Worm (Caenorhabditis elegans) whole organism, L2 larva: ENCODE measurements around the gene F09A5.2.

ENCODE experiments used
- C34F6.9 ChIP-seq: fragments of 150-350 bp; optimal IDR thresholded peaks from 2 replicates; lab custom pipeline; 2014; ENCODE audit warnings: missing biosample characterization, missing genetic modification characterization
- F13H6.1 ChIP-seq: sonication (generic microtip); optimal IDR thresholded peaks from 2 replicates; lab custom pipeline; 2016; ENCODE audit warnings: missing genetic modification characterization, missing compliant biosample characterization
- R02D3.7 ChIP-seq: fragments of 150-350 bp; optimal IDR thresholded peaks from 2 replicates; lab custom pipeline; 2014; ENCODE audit warnings: missing biosample characterization, missing genetic modification characterization
- Y55F3AM.14 ChIP-seq: fragments of 200-800 bp; sonication (Bioruptor generic); optimal IDR thresholded peaks from 2 replicates; lab custom pipeline; 2018; ENCODE audit warnings: mild to moderate bottlenecking, missing genetic modification characterization, missing compliant biosample characterization
- ZK546.5 ChIP-seq: sonication (generic microtip); optimal IDR thresholded peaks from 2 replicates; lab custom pipeline; 2017; ENCODE audit warnings: missing biosample characterization, missing genetic modification characterization
- aly-2 ChIP-seq: fragments of 150-350 bp; optimal IDR thresholded peaks from 2 replicates; lab custom pipeline; 2014; ENCODE audit warnings: missing biosample characterization, missing genetic modification characterization
- ceh-82 ChIP-seq: fragments of 150-350 bp; optimal IDR thresholded peaks from 2 replicates; lab custom pipeline; 2014; ENCODE audit warnings: missing biosample characterization, missing genetic modification characterization
- crh-2 ChIP-seq: sonication (generic microtip); optimal IDR thresholded peaks from 2 replicates; lab custom pipeline; 2017; ENCODE audit warnings: missing biosample characterization, missing genetic modification characterization
- egl-27 ChIP-seq: sonication (generic microtip); optimal IDR thresholded peaks from 3 replicates; lab custom pipeline; 2017; ENCODE audit warnings: missing biosample characterization, missing genetic modification reagents, missing genetic modification characterization
- elt-1 ChIP-seq: fragments of 150-350 bp; optimal IDR thresholded peaks from 2 replicates; lab custom pipeline; 2014; ENCODE audit warnings: missing biosample characterization, missing genetic modification characterization
- elt-3 ChIP-seq: sonication (generic microtip); optimal IDR thresholded peaks from 2 replicates; lab custom pipeline; 2017; ENCODE audit warnings: missing biosample characterization, missing genetic modification characterization
- fos-1 ChIP-seq: fragments of 150-350 bp; optimal IDR thresholded peaks from 2 replicates; lab custom pipeline; 2014; ENCODE audit warnings: missing biosample characterization, missing genetic modification characterization
- gmeb-1 ChIP-seq: fragments of 150-350 bp; optimal IDR thresholded peaks from 2 replicates; lab custom pipeline; 2014; ENCODE audit warnings: missing biosample characterization, missing genetic modification characterization
- lin-39 ChIP-seq: fragments of 150-350 bp; optimal IDR thresholded peaks from 2 replicates; lab custom pipeline; 2014; ENCODE audit warnings: missing biosample characterization, missing genetic modification reagents, missing genetic modification characterization
- lsy-2 ChIP-seq, 2 experiments: fragments of 150-350 bp in 1 of 2; sonication (generic microtip) in 1 of 2; optimal IDR thresholded peaks; 2 replicates each; lab custom pipeline; 2014 to 2017; ENCODE audit warnings: missing biosample characterization in 2 of 2, missing genetic modification characterization in 2 of 2
- mab-5 ChIP-seq: fragments of 150-350 bp; optimal IDR thresholded peaks from 2 replicates; lab custom pipeline; 2014; ENCODE audit warnings: missing biosample characterization, missing genetic modification characterization
- mbf-1 ChIP-seq: sonication (generic microtip); optimal IDR thresholded peaks from 2 replicates; lab custom pipeline; 2017; ENCODE audit warnings: missing biosample characterization, missing genetic modification characterization
- mdl-1 ChIP-seq, 2 experiments: fragments of 150-350 bp in 1 of 2; sonication (generic microtip) in 1 of 2; optimal IDR thresholded peaks; 2 replicates each; lab custom pipeline; 2017; ENCODE audit warnings: missing biosample characterization in 2 of 2, missing genetic modification characterization in 2 of 2
- nhr-10 ChIP-seq: sonication (generic microtip); optimal IDR thresholded peaks from 2 replicates; lab custom pipeline; 2017; ENCODE audit warnings: missing biosample characterization, missing genetic modification characterization
- nhr-11 ChIP-seq: fragments of 150-350 bp; optimal IDR thresholded peaks from 2 replicates; lab custom pipeline; 2014; ENCODE audit warnings: missing biosample characterization, missing genetic modification characterization
- nhr-12 ChIP-seq: fragments of 150-350 bp; optimal IDR thresholded peaks from 2 replicates; lab custom pipeline; 2014; ENCODE audit warnings: missing biosample characterization, missing genetic modification characterization
- nhr-129 ChIP-seq: fragments of 150-350 bp; optimal IDR thresholded peaks from 2 replicates; lab custom pipeline; 2014; ENCODE audit warnings: missing biosample characterization, missing genetic modification characterization
- nhr-23 ChIP-seq: fragments of 150-350 bp; optimal IDR thresholded peaks from 2 replicates; lab custom pipeline; 2014; ENCODE audit warnings: missing biosample characterization, missing genetic modification reagents, missing genetic modification characterization
- nhr-25 ChIP-seq: fragments of 150-350 bp; sonication (generic microtip); optimal IDR thresholded peaks from 3 replicates; lab custom pipeline; 2014; ENCODE audit warnings: missing biosample characterization, missing genetic modification characterization
- peb-1 ChIP-seq: fragments of 150-350 bp; optimal IDR thresholded peaks from 2 replicates; lab custom pipeline; 2014; ENCODE audit warnings: missing biosample characterization, missing genetic modification characterization
- sem-4 ChIP-seq: fragments of 150-350 bp; optimal IDR thresholded peaks from 2 replicates; lab custom pipeline; 2014; ENCODE audit warnings: missing biosample characterization, missing genetic modification reagents, missing genetic modification characterization
- skn-1 ChIP-seq: sonication (generic microtip); optimal IDR thresholded peaks from 2 replicates; lab custom pipeline; 2017; ENCODE audit warnings: missing biosample characterization, missing genetic modification characterization
- sma-3 ChIP-seq: sonication (generic microtip); optimal IDR thresholded peaks from 2 replicates; lab custom pipeline; 2016; ENCODE audit warnings: missing genetic modification reagents, missing genetic modification characterization, missing compliant biosample characterization
- sma-9 ChIP-seq, 2 experiments: fragments of 150-350 bp in 1 of 2; sonication (generic microtip) in 1 of 2; optimal IDR thresholded peaks; 2 replicates each; lab custom pipeline; 2014 to 2016; ENCODE audit warnings: missing genetic modification characterization in 2 of 2, mild to moderate bottlenecking in 1 of 2, missing biosample characterization in 1 of 2, missing compliant biosample characterization in 1 of 2, missing genetic modification reagents in 1 of 2, moderate library complexity in 1 of 2
- unc-55 ChIP-seq: fragments of 150-350 bp; sonication (generic microtip); optimal IDR thresholded peaks from 3 replicates; lab custom pipeline; 2014; ENCODE audit warnings: missing biosample characterization, missing genetic modification reagents, missing genetic modification characterization
- ztf-11 ChIP-seq: sonication (generic microtip); optimal IDR thresholded peaks from 2 replicates; lab custom pipeline; 2017; ENCODE audit warnings: missing biosample characterization, missing genetic modification characterization
- ztf-4 ChIP-seq: fragments of 150-350 bp; optimal IDR thresholded peaks from 2 replicates; lab custom pipeline; 2014; ENCODE audit warnings: missing biosample characterization, missing genetic modification characterization

F09A5.2 gene

ce11 chrX:13157112-13157768 lies 22.3 kb downstream of the F09A5.2 start:
- TF ChIP-seq nhr-10 (tag; lab: Kevin White, UChicago) = no peak
- TF ChIP-seq nhr-25 (tag; lab: Kevin White, UChicago) = peak; percentile 5
- peak; percentile 46 for TF ChIP-seq nhr-129 (tag; lab: Kevin White, UChicago)

ce11 chrX:13158487-13158886 lies 23.6 kb downstream of the F09A5.2 start:
- TF ChIP-seq sem-4 (tag; lab: Kevin White, UChicago) (no peak), elt-1 (tag; lab: Kevin White, UChicago) (no peak), unc-55 (peak; percentile 38), R02D3.7 (tag; lab: Kevin White, UChicago) (no peak)

DNA sequence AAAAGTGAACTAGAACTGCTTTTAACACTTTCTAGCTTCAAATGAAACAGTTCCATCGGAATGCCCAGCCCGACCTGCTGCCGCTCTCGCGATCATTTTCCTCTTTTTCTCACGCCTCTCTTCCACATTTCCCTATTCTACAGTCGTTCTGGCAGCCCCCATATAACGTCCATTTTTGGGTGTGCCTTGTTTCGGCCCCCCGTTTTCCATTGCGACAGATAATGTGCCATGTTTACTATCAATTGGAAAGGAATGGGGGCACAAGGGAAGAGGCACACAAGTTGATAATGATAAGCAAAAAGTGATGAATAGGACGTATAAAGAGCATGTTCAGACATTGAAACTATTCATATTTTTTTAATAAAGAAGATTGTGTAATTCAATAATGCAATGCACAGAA lies 24.1 kb downstream of the F09A5.2 start:
- TF ChIP-seq nhr-23 (tag; lab: Kevin White, UChicago) (no peak), ceh-82 (tag; lab: Kevin White, UChicago) (no peak), C34F6.9 (tag; lab: Kevin White, UChicago) (no peak), F13H6.1 (tag; lab: Kevin White, UChicago) (peak; percentile 62), nhr-11 (tag; lab: Kevin White, UChicago) (no peak), Y55F3AM.14 (GFP tag; lab: Kevin White, UChicago) (no peak), crh-2 (tag; lab: Kevin White, UChicago) (peak; percentile 52), fos-1 (tag; lab: Kevin White, UChicago) (peak; percentile 93), nhr-12 (tag; lab: Kevin White, UChicago) (no peak), skn-1 (tag; lab: Kevin White, UChicago) (no peak), ZK546.5 (tag; lab: Kevin White, UChicago) (no peak), peb-1 (no peak), R02D3.7 (tag; lab: Kevin White, UChicago) (no peak), elt-3 (tag; lab: Kevin White, UChicago) (no peak), nhr-129 (tag; lab: Kevin White, UChicago) (no peak), ztf-11 (tag; lab: Kevin White, UChicago) (no peak), egl-27 (tag; lab: Kevin White, UChicago) (no peak), lsy-2 (tag; optimal IDR thresholded peaks at IDR 0.05; lab: Kevin White, UChicago) (no peak), sma-3 (GFP tag; lab: Kevin White, UChicago) (peak; percentile 23), mdl-1 (tag; optimal IDR thresholded peaks at IDR 0.05; lab: Kevin White, UChicago) (no peak), mbf-1 (tag; lab: Kevin White, UChicago) (no peak), lin-39 (tag; lab: Kevin White, UChicago) (no peak), sma-9 (GFP tag; optimal IDR thresholded peaks at IDR 0.05; lab: Kevin White, UChicago) (peak; percentile 64), sma-9 (tag; optimal IDR thresholded peaks at IDR 0.05; lab: Kevin White, UChicago) (no peak), gmeb-1 (tag; lab: Kevin White, UChicago) (peak; percentile 22), mab-5 (tag; lab: Kevin White, UChicago) (no peak), nhr-25 (tag; lab: Kevin White, UChicago) (no peak)

- peak; percentile 13 for TF ChIP-seq fos-1 (tag; lab: Kevin White, UChicago)
- TF ChIP-seq nhr-25 (tag; lab: Kevin White, UChicago) = peak; percentile 42
- no peak for TF ChIP-seq aly-2 (tag; lab: Kevin White, UChicago)
- peak; percentile 16 for TF ChIP-seq nhr-129 (tag; lab: Kevin White, UChicago)
- TF ChIP-seq, all 48 proteins: peak for 3
Measured at ce11 chrX:13159890-13160289, 25.0 kb downstream of the F09A5.2 start.

- TF ChIP-seq ceh-82 (tag; lab: Kevin White, UChicago) (no peak), C34F6.9 (tag; lab: Kevin White, UChicago) (no peak), ztf-4 (tag; lab: Kevin White, UChicago) (no peak), elt-1 (tag; lab: Kevin White, UChicago) (no peak)
- TF ChIP-seq, all 48 proteins: peak for 0
Measured at ce11 chrX:13161778-13162177, 26.9 kb downstream of the F09A5.2 start.
